Fruit fly (Drosophila melanogaster): ENCODE data around the gene Eaat2.

DNA sequence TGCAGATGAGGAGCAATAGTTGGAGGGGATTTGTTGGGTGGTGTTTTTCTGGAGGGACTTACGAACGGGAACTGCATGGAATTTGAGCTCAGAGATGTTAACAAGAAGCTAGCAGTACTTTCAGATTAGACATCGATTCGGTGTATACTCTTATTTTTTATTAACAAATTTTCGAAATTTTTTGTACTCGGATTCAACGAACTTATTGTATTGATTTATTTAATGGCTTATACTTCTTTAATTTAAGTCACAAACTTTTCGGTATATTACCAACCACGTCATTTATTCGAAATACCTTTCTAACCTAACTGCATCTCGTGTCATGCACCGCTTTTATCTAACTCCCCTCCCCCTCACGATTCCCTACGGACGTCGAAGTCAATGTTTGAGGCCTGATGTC lies 39.0 kb downstream of the Eaat2 start:
- TF ChIP-seq ttk (optimal IDR thresholded peaks at IDR 0.05) (no peak), Myc (optimal IDR thresholded peaks at IDR 0.05) (no peak), psq (optimal IDR thresholded peaks at IDR 0.05) (no peak), h (optimal IDR thresholded peaks at IDR 0.05) (no peak)

All from Kc167 (cell line).